Comparison of ENCODE assay signal across 5 fruit fly cellular contexts in genomic region chr3R:9062756-9063155, dm6.
TF ChIP-seq lines count a peak whose summit lies in the region.

No protein-coding gene starts in this region.

- TF ChIP-seq CTCF in whole organism, embryonic (GFP tag; optimal IDR thresholded peaks at IDR 0.05; lab: Kevin White, UChicago): no peak

TF ChIP-seq in whole organism, adult, 20 proteins besides CTCF, POLR2A, EP300 and RAD21:
- TF ChIP-seq CG33017 (tag; optimal IDR thresholded peaks at IDR 0.05; lab: Kevin White, UChicago) (peak; percentile 37), pad (GFP tag; optimal IDR thresholded peaks at IDR 0.05; lab: Kevin White, UChicago) (no peak), Hr96 (GFP tag; optimal IDR thresholded peaks at IDR 0.05; lab: Kevin White, UChicago) (no peak), Mnt (GFP tag; optimal IDR thresholded peaks at IDR 0.05; lab: Kevin White, UChicago) (no peak)

TF ChIP-seq in whole organism, embryonic, 481 proteins besides CTCF, POLR2A, EP300 and RAD21 (continues in another document):
- TF ChIP-seq knrl (GFP tag; IDR thresholded peaks at IDR 0.05; lab: Robert Waterston, UW; ENCODE audit: partially characterized antibody) (no peak), CG1603 (tag; optimal IDR thresholded peaks at IDR 0.05; lab: Kevin White, UChicago) (peak; percentile 9), CG14441 (GFP tag; IDR thresholded peaks at IDR 0.05; lab: Robert Waterston, UW) (0 out of 2 replicates have a peak, but pooled peaks have one; percentile 40), CG11695 (GFP tag; IDR thresholded peaks at IDR 0.05; lab: Robert Waterston, UW) (0 out of 3 replicates have a peak, but pooled peaks have one; percentile 15), vfl (GFP tag; optimal IDR thresholded peaks at IDR 0.05; lab: Kevin White, UChicago) (no peak), nom (GFP tag; optimal IDR thresholded peaks at IDR 0.05; lab: Kevin White, UChicago) (no peak), Mrtf (GFP tag; IDR thresholded peaks at IDR 0.05; lab: Robert Waterston, UW) (0 out of 3 replicates have a peak, but pooled peaks have one; percentile 22), CG17328 (GFP tag; IDR thresholded peaks at IDR 0.05; lab: Robert Waterston, UW) (peak; percentile 29; the same call in 1 of the 2 replicates), prd (optimal IDR thresholded peaks at IDR 0.05; lab: Kevin White, UChicago) (no peak), prd (GFP tag; IDR thresholded peaks at IDR 0.05; lab: Robert Waterston, UW) (peak; percentile 22; the same call in 1 of the 3 replicates), Bgb (GFP tag; IDR thresholded peaks at IDR 0.05; lab: Robert Waterston, UW; ENCODE audit: partially characterized antibody) (no peak), slp2 (GFP tag; optimal IDR thresholded peaks at IDR 0.05; lab: Kevin White, UChicago) (no peak), ara (GFP tag; IDR thresholded peaks at IDR 0.05; lab: Robert Waterston, UW) (0 out of 2 replicates have a peak, but pooled peaks have one; percentile 29), ase (GFP tag; IDR thresholded peaks at IDR 0.05; lab: Robert Waterston, UW) (0 out of 3 replicates have a peak, but pooled peaks have one; percentile 24), ranshi (GFP tag; IDR thresholded peaks at IDR 0.05; lab: Robert Waterston, UW) (no peak), Xrp1 (GFP tag; IDR thresholded peaks at IDR 0.05; lab: Robert Waterston, UW) (peak; percentile 37; the same call in 1 of the 2 replicates), CG8290 (GFP tag; optimal IDR thresholded peaks at IDR 0.05; lab: Kevin White, UChicago) (no peak), CG8290 (tag; optimal IDR thresholded peaks at IDR 0.05; lab: Kevin White, UChicago) (peak in 1 of 2 experiments; percentile 7)

TF ChIP-seq in whole organism, prepupa, 60 proteins besides CTCF, POLR2A, EP300 and RAD21 (continues in another document):
- TF ChIP-seq Hr39 (GFP tag; optimal IDR thresholded peaks at IDR 0.05; lab: Kevin White, UChicago): peak; percentile 37
- TF ChIP-seq topi (GFP tag; optimal IDR thresholded peaks at IDR 0.05; lab: Kevin White, UChicago): peak; percentile 1
- peak; percentile 62 for TF ChIP-seq svp (GFP tag; lab: Kevin White, UChicago)
- peak; percentile 12 for TF ChIP-seq acj6 (GFP tag; optimal IDR thresholded peaks at IDR 0.05; lab: Kevin White, UChicago)
- TF ChIP-seq CG6163 (GFP tag; IDR thresholded peaks at IDR 0.05; lab: Robert Waterston, UW): peak; percentile 73
- peak; percentile 33; the same call in 1 of the 2 replicates for TF ChIP-seq CG11294 (GFP tag; IDR thresholded peaks at IDR 0.05; lab: Robert Waterston, UW)
- TF ChIP-seq eg (GFP tag; IDR thresholded peaks at IDR 0.05; lab: Robert Waterston, UW): peak; percentile 74
- peak; percentile 28 for TF ChIP-seq cyc (GFP tag; optimal IDR thresholded peaks at IDR 0.05; lab: Kevin White, UChicago)
- peak; percentile 27 for TF ChIP-seq CG7368 (GFP tag; optimal IDR thresholded peaks at IDR 0.05; lab: Kevin White, UChicago)
- peak; percentile 50 for TF ChIP-seq CG15336 (GFP tag; IDR thresholded peaks at IDR 0.05; lab: Robert Waterston, UW)
- peak; percentile 4 for TF ChIP-seq CG8319 (GFP tag; optimal IDR thresholded peaks at IDR 0.05; lab: Kevin White, UChicago)
- TF ChIP-seq esn (GFP tag; optimal IDR thresholded peaks at IDR 0.05; lab: Kevin White, UChicago): peak; percentile 39
- peak; percentile 4 for TF ChIP-seq lz (GFP tag; optimal IDR thresholded peaks at IDR 0.05; lab: Kevin White, UChicago)
- TF ChIP-seq CG3919 (GFP tag; optimal IDR thresholded peaks at IDR 0.05; lab: Kevin White, UChicago): peak; percentile 50
- TF ChIP-seq fd85E (GFP tag; optimal IDR thresholded peaks at IDR 0.05; lab: Kevin White, UChicago): no peak
- TF ChIP-seq CG4318 (GFP tag; optimal IDR thresholded peaks at IDR 0.05; lab: Kevin White, UChicago): no peak
- TF ChIP-seq CG31627 (GFP tag; optimal IDR thresholded peaks at IDR 0.05; lab: Kevin White, UChicago): peak; percentile 38
- peak; percentile 37 for TF ChIP-seq pdm3 (GFP tag; optimal IDR thresholded peaks at IDR 0.05; lab: Kevin White, UChicago)
- TF ChIP-seq CG8632 (GFP tag; optimal IDR thresholded peaks at IDR 0.05; lab: Kevin White, UChicago): no peak
- no peak for TF ChIP-seq Eip93F (GFP tag; optimal IDR thresholded peaks at IDR 0.05; lab: Kevin White, UChicago)
- no peak for TF ChIP-seq salr (GFP tag; optimal IDR thresholded peaks at IDR 0.05; lab: Kevin White, UChicago)
- TF ChIP-seq CG6792 (GFP tag; optimal IDR thresholded peaks at IDR 0.05; lab: Kevin White, UChicago): peak; percentile 12
- no peak for TF ChIP-seq CG11762 (GFP tag; optimal IDR thresholded peaks at IDR 0.05; lab: Kevin White, UChicago; ENCODE audit: insufficient read depth)

TF ChIP-seq in whole organism, pupa, 21 proteins besides CTCF, POLR2A, EP300 and RAD21:
- peak; percentile 23 for TF ChIP-seq CG15710 (tag; optimal IDR thresholded peaks at IDR 0.05; lab: Kevin White, UChicago)
- TF ChIP-seq Ets98B (GFP tag; IDR thresholded peaks at IDR 0.05; lab: Robert Waterston, UW): peak; percentile 17; the same call in 1 of the 2 replicates
- no peak for TF ChIP-seq gl (tag; optimal IDR thresholded peaks at IDR 0.05; lab: Kevin White, UChicago)
- TF ChIP-seq CG8159 (tag; optimal IDR thresholded peaks at IDR 0.05; lab: Kevin White, UChicago): no peak
- 0 out of 2 replicates have a peak, but pooled peaks have one; percentile 13 for TF ChIP-seq CG32121 (GFP tag; IDR thresholded peaks at IDR 0.05; lab: Robert Waterston, UW)
- peak; percentile 21 for TF ChIP-seq CG17806 (tag; optimal IDR thresholded peaks at IDR 0.05; lab: Kevin White, UChicago)
- TF ChIP-seq fd96Ca (GFP tag; IDR thresholded peaks at IDR 0.05; lab: Robert Waterston, UW): peak; percentile 67; the same call in 1 of the 3 replicates
- TF ChIP-seq CG4496 (GFP tag; IDR thresholded peaks at IDR 0.05; lab: Robert Waterston, UW): peak; percentile 64; the same call in 2 of the 3 replicates
- no peak for TF ChIP-seq CG14655 (GFP tag; optimal IDR thresholded peaks at IDR 0.05; lab: Kevin White, UChicago)
- TF ChIP-seq CG9948 (tag; optimal IDR thresholded peaks at IDR 0.05; lab: Kevin White, UChicago): peak; percentile 13
- TF ChIP-seq CG12605 (GFP tag; IDR thresholded peaks at IDR 0.05; lab: Robert Waterston, UW): peak; percentile 69
- TF ChIP-seq CG8301 (tag; optimal IDR thresholded peaks at IDR 0.05; lab: Kevin White, UChicago): no peak

TF ChIP-seq in whole organism, wandering third instar larva, 38 proteins besides CTCF, POLR2A, EP300 and RAD21:
- TF ChIP-seq sv (GFP tag; optimal IDR thresholded peaks at IDR 0.05; lab: Kevin White, UChicago) (no peak), foxo (GFP tag; optimal IDR thresholded peaks at IDR 0.05; lab: Kevin White, UChicago) (peak in 1 of 2 experiments; percentile 31), ey (GFP tag; optimal IDR thresholded peaks at IDR 0.05; lab: Kevin White, UChicago) (peak; percentile 14), Hnf4 (GFP tag; optimal IDR thresholded peaks at IDR 0.05; lab: Kevin White, UChicago) (no peak), pan (optimal IDR thresholded peaks at IDR 0.05; lab: Kevin White, UChicago) (no peak), br (GFP tag; optimal IDR thresholded peaks at IDR 0.05; lab: Kevin White, UChicago) (no peak), woc (GFP tag; optimal IDR thresholded peaks at IDR 0.05; lab: Kevin White, UChicago) (no peak), Rel (GFP tag; optimal IDR thresholded peaks at IDR 0.05; lab: Kevin White, UChicago) (no peak), Rel (tag; optimal IDR thresholded peaks at IDR 0.05; lab: Kevin White, UChicago) (no peak), dl (GFP tag; optimal IDR thresholded peaks at IDR 0.05; lab: Kevin White, UChicago; ENCODE audit: insufficient read depth in 1 of 2, partially characterized antibody in 2 of 2) (no peak), fru (GFP tag; optimal IDR thresholded peaks at IDR 0.05; lab: Kevin White, UChicago) (no peak), Mio (GFP tag; optimal IDR thresholded peaks at IDR 0.05; lab: Kevin White, UChicago) (no peak), Vsx2 (GFP tag; optimal IDR thresholded peaks at IDR 0.05; lab: Kevin White, UChicago; ENCODE audit: partially characterized antibody) (no peak), Dfd (GFP tag; optimal IDR thresholded peaks at IDR 0.05; lab: Kevin White, UChicago) (no peak), Dif (GFP tag; optimal IDR thresholded peaks at IDR 0.05; lab: Kevin White, UChicago; ENCODE audit: partially characterized antibody) (no peak), dsf (GFP tag; optimal IDR thresholded peaks at IDR 0.05; lab: Kevin White, UChicago; ENCODE audit: borderline replicate concordance) (no peak), Sp1 (GFP tag; optimal IDR thresholded peaks at IDR 0.05; lab: Kevin White, UChicago) (no peak), OdsH (GFP tag; optimal IDR thresholded peaks at IDR 0.05; lab: Kevin White, UChicago) (no peak), dmrt93B (GFP tag; optimal IDR thresholded peaks at IDR 0.05; lab: Kevin White, UChicago) (no peak), CG32264 (GFP tag; optimal IDR thresholded peaks at IDR 0.05; lab: Kevin White, UChicago) (no peak), N (GFP tag; optimal IDR thresholded peaks at IDR 0.05; lab: Kevin White, UChicago) (no peak), jim (GFP tag; optimal IDR thresholded peaks at IDR 0.05; lab: Kevin White, UChicago) (no peak), Hr78 (GFP tag; optimal IDR thresholded peaks at IDR 0.05; lab: Kevin White, UChicago) (no peak), rgr (GFP tag; optimal IDR thresholded peaks at IDR 0.05; lab: Kevin White, UChicago) (peak; percentile 25)
